Worm (Caenorhabditis elegans): Measurements from ENCODE around the gene Y102A5C.40.

Gene Y102A5C.40

DNA sequence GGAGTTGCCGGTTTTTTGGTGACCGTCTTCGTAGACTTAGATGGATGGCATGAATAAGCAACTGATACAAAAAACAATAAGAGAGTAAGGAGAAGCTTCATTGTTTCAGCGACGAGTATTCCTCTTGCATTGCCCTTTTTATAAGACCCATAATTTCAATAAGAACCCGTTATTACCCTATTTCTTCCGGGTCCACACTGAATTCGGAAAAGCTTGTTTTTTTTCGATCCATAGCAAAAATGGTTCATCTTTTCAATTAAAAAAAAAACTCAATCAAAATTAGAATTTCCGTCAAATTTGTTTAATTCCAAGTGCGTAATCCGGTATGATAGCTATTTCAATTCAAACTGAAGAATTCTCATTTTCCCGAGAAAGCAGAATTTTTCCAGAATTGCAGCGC, at the start of gene Y102A5C.40:
Gene Y102A5C.40 (minus strand): TSS at position 101 of the 400 bp plus-strand sequence.
- no peak for TF ChIP-seq nhr-90 (tag; optimal IDR thresholded peaks at IDR 0.05; ENCODE audit: poor library complexity)
- TF ChIP-seq dsc-1 (tag; optimal IDR thresholded peaks at IDR 0.05), result no peak
- no peak for TF ChIP-seq lir-3 (tag; optimal IDR thresholded peaks at IDR 0.05; ENCODE audit: poor library complexity)
- no peak for TF ChIP-seq aha-1 (tag; optimal IDR thresholded peaks at IDR 0.05)
- TF ChIP-seq lin-14 (GFP tag; optimal IDR thresholded peaks at IDR 0.05), result no peak
- no peak for TF ChIP-seq hpl-2 (GFP tag; optimal IDR thresholded peaks at IDR 0.05)
- no peak for TF ChIP-seq lin-39 (tag; optimal IDR thresholded peaks at IDR 0.05)
- TF ChIP-seq nhr-85 (tag), result no peak
- TF ChIP-seq aly-2 (tag; optimal IDR thresholded peaks at IDR 0.05), result no peak
- TF ChIP-seq unc-86 (tag; optimal IDR thresholded peaks at IDR 0.05), result no peak
- no peak for TF ChIP-seq zip-4 (GFP tag; optimal IDR thresholded peaks at IDR 0.05)
- TF ChIP-seq ceh-63 (GFP tag; optimal IDR thresholded peaks at IDR 0.05), result no peak
- TF ChIP-seq snu-23 (GFP tag; optimal IDR thresholded peaks at IDR 0.05), result no peak
- TF ChIP-seq C04F5.9 (tag; optimal IDR thresholded peaks at IDR 0.05), result no peak
- no peak for TF ChIP-seq pax-3 (tag; optimal IDR thresholded peaks at IDR 0.05)
- no peak for TF ChIP-seq rnt-1 (tag; optimal IDR thresholded peaks at IDR 0.05)
- no peak for TF ChIP-seq ceh-90 (tag; optimal IDR thresholded peaks at IDR 0.05)
- TF ChIP-seq efl-3 (GFP tag; optimal IDR thresholded peaks at IDR 0.05), result no peak

DNA sequence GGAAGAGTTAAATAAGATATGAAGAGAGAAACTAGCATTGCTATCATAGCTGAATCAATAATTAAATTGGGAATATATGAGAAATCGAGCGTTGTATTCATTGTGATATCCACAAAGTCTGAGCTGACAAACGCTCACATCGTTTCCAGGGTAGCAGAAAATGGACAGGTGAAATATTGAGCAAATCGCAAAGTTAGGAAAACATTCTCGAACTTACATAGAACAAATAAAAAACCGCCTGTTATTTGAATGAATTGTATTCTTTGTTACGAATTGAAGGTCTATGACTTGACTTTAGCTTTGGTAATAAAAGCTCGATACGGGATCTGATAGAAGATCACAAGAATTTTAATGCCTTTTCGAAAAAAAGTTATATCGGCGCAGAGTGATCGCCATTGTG, 48.9 kb upstream of the Y102A5C.40 start, which contains the start of gene srz-94:
Gene srz-94 (minus strand): TSS at position 101 of the 400 bp plus-strand sequence.
- TF ChIP-seq elt-3 (tag; optimal IDR thresholded peaks at IDR 0.05) (no peak), Y116A8C.19 (tag; optimal IDR thresholded peaks at IDR 0.05; ENCODE audit: borderline replicate concordance) (no peak), vab-15 (tag; optimal IDR thresholded peaks at IDR 0.05) (no peak), unc-98 (GFP tag; IDR thresholded peaks at IDR 0.05) (no peak), snpc-4 (tag; optimal IDR thresholded peaks at IDR 0.05) (no peak), tbx-2 (tag; optimal IDR thresholded peaks at IDR 0.05) (no peak), rnt-1 (tag; optimal IDR thresholded peaks at IDR 0.05) (no peak)

DNA sequence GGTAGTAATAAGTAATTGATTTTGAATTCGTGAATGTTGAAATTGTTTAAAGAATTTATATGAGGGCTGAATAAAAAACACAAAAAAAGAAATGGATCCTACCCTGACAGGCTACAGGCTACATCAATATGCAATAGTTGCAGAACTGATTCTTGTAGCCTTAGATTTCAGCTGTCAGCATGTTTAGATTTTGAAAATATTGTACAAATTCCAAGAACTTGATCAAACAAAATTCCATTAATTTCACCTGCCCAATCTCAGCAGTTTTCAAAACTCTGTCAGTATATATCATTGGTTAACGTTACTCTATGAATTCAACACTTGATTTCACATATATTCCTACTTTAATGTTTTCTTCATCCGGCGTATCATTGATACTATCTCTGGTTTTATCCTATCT, 43.5 kb upstream of the Y102A5C.40 start:
- peak; percentile 98 for TF ChIP-seq hlh-4 (tag; optimal IDR thresholded peaks at IDR 0.05)
- peak; percentile 3 for TF ChIP-seq fkh-8 (tag; optimal IDR thresholded peaks at IDR 0.05)
- TF ChIP-seq lin-39 (tag; optimal IDR thresholded peaks at IDR 0.05), result no peak
- no peak for TF ChIP-seq hlh-17 (GFP tag; optimal IDR thresholded peaks at IDR 0.05; ENCODE audit: borderline replicate concordance)
- TF ChIP-seq elt-2 (tag; optimal IDR thresholded peaks at IDR 0.05), result no peak

DNA sequence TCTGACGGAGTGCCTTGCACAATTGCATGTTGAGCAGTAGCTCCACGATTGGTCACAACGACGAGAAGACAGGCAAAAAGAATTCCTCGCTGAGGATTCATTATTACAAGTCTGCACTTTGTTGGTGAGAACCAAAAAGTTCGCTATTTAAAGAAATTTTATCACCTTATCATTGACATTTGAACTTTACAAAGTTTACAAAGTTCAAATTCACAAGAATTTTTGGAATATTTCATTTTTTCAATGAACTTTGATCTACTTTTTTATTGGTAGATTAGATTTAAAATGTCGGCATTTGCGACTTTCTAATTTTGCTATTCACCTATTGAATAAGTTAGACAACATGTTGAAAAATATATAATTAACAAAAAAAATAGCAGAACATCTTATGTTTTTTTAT, 39.4 kb upstream of the Y102A5C.40 start, which contains the start of gene F49H6.15:
Gene F49H6.15 (minus strand): TSS at position 101 of the 400 bp plus-strand sequence.
- TF ChIP-seq sptf-1 (tag; optimal IDR thresholded peaks at IDR 0.05) (no peak), lin-35 (GFP tag; optimal IDR thresholded peaks at IDR 0.05) (no peak), zip-4 (GFP tag; optimal IDR thresholded peaks at IDR 0.05) (no peak), nhr-76 (tag; optimal IDR thresholded peaks at IDR 0.05) (no peak), unc-30 (tag; optimal IDR thresholded peaks at IDR 0.05) (no peak), C16A3.4 (tag; optimal IDR thresholded peaks at IDR 0.05) (no peak), efl-1 (optimal IDR thresholded peaks at IDR 0.05) (no peak), efl-1 (GFP tag; optimal IDR thresholded peaks at IDR 0.05 in 1 of 2) (no peak)

DNA sequence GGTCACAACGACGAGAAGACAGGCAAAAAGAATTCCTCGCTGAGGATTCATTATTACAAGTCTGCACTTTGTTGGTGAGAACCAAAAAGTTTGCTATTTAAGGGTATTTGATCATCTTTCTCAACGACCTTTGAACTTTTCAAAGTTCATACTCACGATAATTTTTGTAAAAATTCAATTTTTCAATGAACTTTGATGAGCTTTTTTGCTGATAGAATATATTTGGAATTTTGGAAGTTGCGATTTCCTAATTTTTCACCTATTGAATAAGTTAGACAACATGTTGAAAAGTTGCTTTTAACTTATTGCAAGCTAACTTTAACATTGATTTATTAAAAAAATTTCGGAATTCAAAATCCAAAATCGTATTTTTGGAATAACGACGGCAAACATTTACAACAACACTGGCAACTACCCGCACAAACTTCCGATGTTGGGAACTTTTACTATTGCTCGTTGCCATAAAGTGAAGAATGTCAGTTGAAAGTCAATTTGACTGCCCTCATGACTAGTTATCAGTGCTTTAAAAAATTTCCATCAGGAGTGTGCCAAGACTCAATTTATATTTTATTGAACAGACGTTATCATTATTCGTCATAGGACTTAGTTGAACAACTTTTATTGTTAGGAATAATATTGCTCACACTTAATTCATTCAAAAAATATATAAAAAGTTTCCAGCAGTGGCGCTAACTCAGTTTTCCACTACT, 35.8 kb upstream of the Y102A5C.40 start, which contains the start of the genes F49H6.8 and F49H6.5:
Gene F49H6.8 (minus strand): TSS at position 51 of the 710 bp plus-strand sequence.
Gene F49H6.5 (plus strand): TSS at position 629 of the 710 bp plus-strand sequence.
- TF ChIP-seq xbp-1 (tag; optimal IDR thresholded peaks at IDR 0.05), result no peak
- TF ChIP-seq fos-1 (tag; optimal IDR thresholded peaks at IDR 0.05), result no peak
- no peak for TF ChIP-seq ceh-90 (tag; optimal IDR thresholded peaks at IDR 0.05)
- no peak for TF ChIP-seq elt-3 (tag; optimal IDR thresholded peaks at IDR 0.05)
- no peak for TF ChIP-seq ceh-88 (GFP tag; IDR thresholded peaks at IDR 0.05)
- TF ChIP-seq unc-30 (tag; optimal IDR thresholded peaks at IDR 0.05), result no peak
- no peak for TF ChIP-seq dsc-1 (tag; optimal IDR thresholded peaks at IDR 0.05)
- no peak for TF ChIP-seq lin-39 (tag; optimal IDR thresholded peaks at IDR 0.05)
- no peak for TF ChIP-seq nhr-90 (tag; optimal IDR thresholded peaks at IDR 0.05; ENCODE audit: poor library complexity)
- TF ChIP-seq lin-35 (GFP tag; optimal IDR thresholded peaks at IDR 0.05), result peak in 1 of 2 experiments; percentile 20
- no peak for TF ChIP-seq ceh-63 (GFP tag; optimal IDR thresholded peaks at IDR 0.05)
- peak; percentile 42 for TF ChIP-seq tlp-1 (tag; optimal IDR thresholded peaks at IDR 0.05)
- TF ChIP-seq egl-13 (tag; optimal IDR thresholded peaks at IDR 0.05), result no peak
- peak; percentile 51 for TF ChIP-seq elt-2 (tag; optimal IDR thresholded peaks at IDR 0.05)
- no peak for TF ChIP-seq pqm-1 (tag; optimal IDR thresholded peaks at IDR 0.05)

Data from whole organism, L1 larva.